Fruit fly (Drosophila melanogaster) whole organism, prepupa: ENCODE measurements around the gene Dus3.

Experiments
- CG10631 ChIP-seq: fragments of 200-800 bp; sonication (Bioruptor generic); optimal IDR thresholded peaks from 2 replicates; lab custom pipeline; 2016; ENCODE audit warnings: missing biosample characterization, missing genetic modification characterization
- CG11294 ChIP-seq: fragments of 200-800 bp; sonication (Bioruptor generic); IDR thresholded peaks from 2 replicates; pipeline ENCODE4 v1.3.6; 2022; ENCODE audit warnings: missing biosample characterization, missing genetic modification characterization
- CG11762 ChIP-seq: fragments of 200-800 bp; sonication (Bioruptor generic); optimal IDR thresholded peaks from 3 replicates; lab custom pipeline; 2016; ENCODE audit warnings: missing biosample characterization, missing genetic modification characterization; ENCODE audit not compliant: insufficient read depth
- CG15336 ChIP-seq: fragments of 200-800 bp; sonication (Bioruptor generic); IDR thresholded peaks from 2 replicates; pipeline ENCODE4 v1.3.6; 2022; ENCODE audit warnings: missing biosample characterization, missing genetic modification characterization
- CG16779 ChIP-seq: fragments of 200-800 bp; sonication (Bioruptor generic); optimal IDR thresholded peaks from 3 replicates; lab custom pipeline; 2017; ENCODE audit warnings: missing biosample characterization, mild to moderate bottlenecking, missing genetic modification characterization
- CG3032 ChIP-seq: fragments of 200-800 bp; optimal IDR thresholded peaks from 2 replicates; lab custom pipeline; 2019; ENCODE audit warnings: missing biosample characterization, mild to moderate bottlenecking, missing genetic modification characterization, moderate library complexity
- CG32006 ChIP-seq: fragments of 200-800 bp; sonication (Bioruptor generic); optimal IDR thresholded peaks from 3 replicates; lab custom pipeline; 2017; ENCODE audit warnings: missing biosample characterization, mild to moderate bottlenecking, missing genetic modification characterization
- CG34406 ChIP-seq: fragments of 200-800 bp; sonication (Bioruptor generic); optimal IDR thresholded peaks from 3 replicates; lab custom pipeline; 2016; ENCODE audit warnings: missing biosample characterization, missing genetic modification characterization
- CG3919 ChIP-seq: fragments of 200-800 bp; sonication (Bioruptor generic); optimal IDR thresholded peaks from 3 replicates; lab custom pipeline; 2016; ENCODE audit warnings: missing biosample characterization, missing genetic modification characterization
- CG4318 ChIP-seq: fragments of 200-800 bp; sonication (Bioruptor generic); optimal IDR thresholded peaks from 3 replicates; lab custom pipeline; 2017; ENCODE audit warnings: missing biosample characterization, mild to moderate bottlenecking, missing genetic modification characterization
- CG6276 ChIP-seq: fragments of 200-800 bp; sonication (Bioruptor generic); optimal IDR thresholded peaks from 2 replicates; lab custom pipeline; 2017; ENCODE audit warnings: missing biosample characterization, mild to moderate bottlenecking, missing genetic modification characterization
- CG6792 ChIP-seq: fragments of 200-800 bp; sonication (Bioruptor generic); optimal IDR thresholded peaks from 3 replicates; lab custom pipeline; 2016; ENCODE audit warnings: missing biosample characterization, missing genetic modification characterization
- CG6854 ChIP-seq: fragments of 200-800 bp; sonication (Bioruptor generic); optimal IDR thresholded peaks from 2 replicates; lab custom pipeline; 2017; ENCODE audit warnings: missing biosample characterization, mild to moderate bottlenecking, missing genetic modification characterization
- CG7368 ChIP-seq: fragments of 200-800 bp; sonication (Bioruptor generic); optimal IDR thresholded peaks from 3 replicates; lab custom pipeline; 2016; ENCODE audit warnings: missing biosample characterization, missing genetic modification characterization
- CG8119 ChIP-seq: fragments of 200-800 bp; sonication (Bioruptor generic); IDR thresholded peaks from 3 replicates; pipeline ENCODE4 v1.3.6; 2022; ENCODE audit warnings: missing biosample characterization, missing genetic modification characterization
- CG8632 ChIP-seq: fragments of 200-800 bp; sonication (Bioruptor generic); optimal IDR thresholded peaks from 3 replicates; lab custom pipeline; 2016; ENCODE audit warnings: missing biosample characterization, missing genetic modification characterization
- CG9139 ChIP-seq: fragments of 200-800 bp; sonication (Bioruptor generic); optimal IDR thresholded peaks from 3 replicates; lab custom pipeline; 2017; ENCODE audit warnings: missing biosample characterization, mild to moderate bottlenecking, missing genetic modification characterization
- Eip93F ChIP-seq: fragments of 200-800 bp; sonication (Bioruptor generic); optimal IDR thresholded peaks from 2 replicates; lab custom pipeline; 2016; ENCODE audit warnings: missing biosample characterization, mild to moderate bottlenecking, missing genetic modification characterization
- Ets21C ChIP-seq: fragments of 200-800 bp; sonication (Bioruptor generic); optimal IDR thresholded peaks from 3 replicates; lab custom pipeline; 2016; ENCODE audit warnings: missing biosample characterization, missing genetic modification characterization
- Gug ChIP-seq: fragments of 200-800 bp; sonication (Bioruptor generic); IDR thresholded peaks from 2 replicates; pipeline ENCODE4 v1.3.6; 2022; ENCODE audit warnings: missing biosample characterization, missing genetic modification characterization
- Hr39 ChIP-seq: fragments of 200-800 bp; sonication (Bioruptor generic); optimal IDR thresholded peaks from 2 replicates; lab custom pipeline; 2016; ENCODE audit warnings: missing biosample characterization, missing genetic modification characterization
- Smox ChIP-seq: fragments of 200-800 bp; sonication (Bioruptor generic); optimal IDR thresholded peaks from 3 replicates; lab custom pipeline; 2016; ENCODE audit warnings: missing biosample characterization, missing genetic modification characterization
- Sox102F ChIP-seq: fragments of 200-800 bp; sonication (Bioruptor generic); optimal IDR thresholded peaks from 2 replicates; lab custom pipeline; 2016; ENCODE audit warnings: missing biosample characterization, mild to moderate bottlenecking, missing genetic modification characterization
- Sox15 ChIP-seq: fragments of 200-800 bp; sonication (Bioruptor generic); optimal IDR thresholded peaks from 3 replicates; lab custom pipeline; 2016; ENCODE audit warnings: missing biosample characterization, missing genetic modification characterization
- achi ChIP-seq: fragments of 200-800 bp; sonication (Bioruptor generic); optimal IDR thresholded peaks from 3 replicates; lab custom pipeline; 2016; ENCODE audit warnings: missing biosample characterization, missing genetic modification characterization
- eg ChIP-seq: fragments of 200-800 bp; sonication (Bioruptor generic); IDR thresholded peaks from 3 replicates; pipeline ENCODE4 v1.3.6; 2022; ENCODE audit warnings: missing biosample characterization, missing genetic modification characterization
- esn ChIP-seq: fragments of 200-800 bp; sonication (Bioruptor generic); optimal IDR thresholded peaks from 2 replicates; lab custom pipeline; 2016; ENCODE audit warnings: missing biosample characterization, mild to moderate bottlenecking, missing genetic modification characterization, moderate library complexity
- fd85E ChIP-seq: fragments of 200-800 bp; sonication (Bioruptor generic); optimal IDR thresholded peaks from 3 replicates; lab custom pipeline; 2016; ENCODE audit warnings: missing biosample characterization, missing genetic modification characterization
- fkh ChIP-seq: fragments of 200-800 bp; sonication (Bioruptor generic); optimal IDR thresholded peaks from 3 replicates; lab custom pipeline; 2017; ENCODE audit warnings: missing biosample characterization, mild to moderate bottlenecking, missing genetic modification characterization, moderate library complexity
- lz ChIP-seq: fragments of 200-800 bp; sonication (Bioruptor generic); optimal IDR thresholded peaks from 3 replicates; lab custom pipeline; 2016; ENCODE audit warnings: missing biosample characterization, missing genetic modification characterization
- net ChIP-seq: fragments of 200-800 bp; sonication (Bioruptor generic); optimal IDR thresholded peaks from 3 replicates; lab custom pipeline; 2016; ENCODE audit warnings: missing biosample characterization, missing genetic modification characterization
- pdm3 ChIP-seq: fragments of 200-800 bp; sonication (Bioruptor generic); optimal IDR thresholded peaks from 3 replicates; lab custom pipeline; 2016; ENCODE audit warnings: missing biosample characterization, missing genetic modification characterization
- ss ChIP-seq, 2 experiments: fragments of 200-800 bp; sonication (Bioruptor generic); optimal IDR thresholded peaks; 2 replicates in 1 of 2; 3 replicates in 1 of 2; lab custom pipeline; 2017 to 2018; ENCODE audit warnings: mild to moderate bottlenecking in 2 of 2, missing biosample characterization in 2 of 2, missing genetic modification characterization in 2 of 2, moderate library complexity in 1 of 2
- svp ChIP-seq: fragments of 200-800 bp; sonication (Bioruptor generic); peaks from one replicate; lab custom pipeline; 2016; ENCODE audit warnings: missing biosample characterization, missing genetic modification characterization
- vri ChIP-seq: fragments of 200-800 bp; sonication (Bioruptor generic); optimal IDR thresholded peaks from 3 replicates; lab custom pipeline; 2016; ENCODE audit warnings: missing biosample characterization, mild to moderate bottlenecking, missing genetic modification characterization

Gene Dus3

dm6 chr2L:19768967-19769366 lies 10.3 kb downstream of the Dus3 start, which contains the start of gene bsh:
Gene bsh (minus strand): TSS chr2L:19769067.
- TF ChIP-seq CG9139 (GFP tag; lab: Kevin White, UChicago) = no peak
- no peak for TF ChIP-seq lz (GFP tag; lab: Kevin White, UChicago)
- TF ChIP-seq Sox102F (GFP tag; lab: Kevin White, UChicago) = no peak
- no peak for TF ChIP-seq CG11762 (GFP tag; lab: Kevin White, UChicago)
- no peak for TF ChIP-seq CG10631 (GFP tag; lab: Kevin White, UChicago)
- TF ChIP-seq CG15336 = no peak
- TF ChIP-seq svp (GFP tag; lab: Kevin White, UChicago) = no peak
- TF ChIP-seq CG6854 (GFP tag; lab: Kevin White, UChicago) = no peak
- no peak for TF ChIP-seq eg
- TF ChIP-seq Ets21C (GFP tag; lab: Kevin White, UChicago) = no peak
- TF ChIP-seq CG3919 (GFP tag; lab: Kevin White, UChicago) = no peak
- no peak for TF ChIP-seq ss (GFP tag; optimal IDR thresholded peaks at IDR 0.05; lab: Kevin White, UChicago)
- no peak for TF ChIP-seq CG3032 (tag; lab: Kevin White, UChicago)
- no peak for TF ChIP-seq CG32006
- TF ChIP-seq Hr39 (GFP tag; lab: Kevin White, UChicago) = no peak
- TF ChIP-seq CG16779 (tag; lab: Kevin White, UChicago) = no peak

- TF ChIP-seq Eip93F (GFP tag; lab: Kevin White, UChicago) (no peak), CG4318 (GFP tag; lab: Kevin White, UChicago) (no peak), CG32006 (no peak), CG11294 (GFP tag; lab: Robert Waterston, UW) (no peak), CG6854 (GFP tag; lab: Kevin White, UChicago) (no peak), Gug (GFP tag; lab: Robert Waterston, UW) (no peak), fkh (GFP tag; lab: Kevin White, UChicago) (no peak), pdm3 (GFP tag; lab: Kevin White, UChicago) (no peak), Sox102F (GFP tag; lab: Kevin White, UChicago) (no peak), esn (GFP tag; lab: Kevin White, UChicago) (no peak), CG6276 (GFP tag; lab: Kevin White, UChicago) (no peak), CG16779 (tag; lab: Kevin White, UChicago) (no peak), CG6792 (GFP tag; lab: Kevin White, UChicago) (no peak), Smox (GFP tag; lab: Kevin White, UChicago) (no peak), lz (GFP tag; lab: Kevin White, UChicago) (no peak), CG10631 (GFP tag; lab: Kevin White, UChicago) (no peak), CG3919 (GFP tag; lab: Kevin White, UChicago) (no peak), CG8119 (no peak)
These were observed 11.0 kb downstream of the Dus3 start for dm6 chr2L:19769703-19770102.

DNA sequence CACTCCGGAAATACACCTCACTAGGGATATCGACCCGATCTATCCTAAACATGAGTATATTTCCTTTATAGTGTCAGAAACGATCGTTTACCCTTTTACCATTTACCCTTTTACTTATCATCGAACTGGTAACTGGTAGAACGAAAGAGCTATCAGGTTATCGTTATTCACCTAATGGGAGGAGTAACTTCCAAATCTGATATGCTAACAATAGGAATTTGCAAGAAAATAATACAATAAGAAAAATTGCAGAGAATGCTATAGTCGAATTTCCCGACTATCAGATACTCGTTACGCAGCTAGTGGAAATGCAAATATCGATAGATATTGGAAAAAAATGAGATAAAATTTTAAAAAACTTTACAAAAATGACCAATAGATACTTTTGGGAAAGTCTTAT lies 15.6 kb downstream of the Dus3 start:
- TF ChIP-seq Sox15 (no peak), fd85E (GFP tag; lab: Kevin White, UChicago) (no peak), net (GFP tag; lab: Kevin White, UChicago) (no peak), lz (GFP tag; lab: Kevin White, UChicago) (no peak), CG4318 (GFP tag; lab: Kevin White, UChicago) (no peak), CG8632 (GFP tag; lab: Kevin White, UChicago) (no peak), CG34406 (GFP tag; lab: Kevin White, UChicago) (no peak), vri (GFP tag; lab: Kevin White, UChicago) (no peak), CG7368 (no peak), CG15336 (no peak), achi (GFP tag; lab: Kevin White, UChicago) (no peak)
- TF ChIP-seq, all 60 proteins: peak for 0
